Fruit fly (Drosophila melanogaster): Measurements from ENCODE around the gene Vps45.

Vps45 gene

DNA sequence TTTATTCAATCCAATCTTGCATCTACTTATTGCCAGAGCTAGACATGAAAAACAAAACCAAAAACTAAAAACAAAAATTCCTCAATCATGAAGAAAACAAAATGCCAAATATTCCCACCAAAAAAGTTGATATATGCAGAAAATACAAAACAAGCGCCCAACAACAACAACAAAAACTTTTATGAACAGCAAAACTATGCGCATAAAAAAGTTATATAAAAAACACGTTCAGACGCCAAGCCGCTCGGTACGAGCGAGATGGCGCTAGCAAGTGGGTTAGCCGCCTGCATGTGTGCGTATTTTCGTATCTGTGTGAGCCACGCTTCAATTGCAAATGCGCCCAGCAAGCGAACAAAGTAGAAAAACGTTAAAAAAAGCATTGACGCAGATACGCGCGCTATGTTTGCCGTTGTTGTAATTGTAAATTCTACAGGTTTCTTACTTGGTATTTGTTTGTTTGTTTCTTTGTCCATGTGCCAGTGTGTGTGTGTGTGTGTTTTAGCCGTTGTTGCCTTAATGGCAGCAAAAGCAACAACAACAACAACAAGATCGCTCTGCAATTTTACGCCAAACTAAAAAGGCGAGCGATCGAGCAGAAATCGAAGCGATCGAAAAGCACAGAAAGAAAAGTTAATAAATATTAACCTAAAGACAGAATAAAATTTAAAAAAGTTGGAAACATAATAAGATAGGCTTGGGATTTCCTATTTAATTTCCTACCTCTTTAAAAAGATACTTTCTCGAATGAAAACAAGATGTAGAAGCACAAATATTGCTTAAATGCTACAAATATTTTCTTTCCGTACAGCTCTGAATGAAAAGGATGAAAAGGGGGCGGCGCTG lies 29.9 kb downstream of the Vps45 start (continued):
- TF ChIP-seq z (GFP tag; IDR thresholded peaks at IDR 0.05) (no peak), CG15601 (tag; optimal IDR thresholded peaks at IDR 0.05) (no peak), vvl (GFP tag; IDR thresholded peaks at IDR 0.05) (peak; percentile 89), CG13624 (GFP tag; optimal IDR thresholded peaks at IDR 0.05) (no peak), Ets65A (GFP tag) (peak; percentile 70), maf-S (GFP tag; optimal IDR thresholded peaks at IDR 0.05) (no peak), Fer3 (tag; optimal IDR thresholded peaks at IDR 0.05) (no peak), sqz (GFP tag; optimal IDR thresholded peaks at IDR 0.05) (peak; percentile 84), Hmr (GFP tag; optimal IDR thresholded peaks at IDR 0.05) (no peak), Fer2 (tag; optimal IDR thresholded peaks at IDR 0.05) (no peak), crol (GFP tag; IDR thresholded peaks at IDR 0.05) (no peak), Ravus (GFP tag; IDR thresholded peaks at IDR 0.05) (no peak), HmgD (GFP tag; optimal IDR thresholded peaks at IDR 0.05) (no peak), psq (GFP tag; optimal IDR thresholded peaks at IDR 0.05) (no peak), Optix (GFP tag; IDR thresholded peaks at IDR 0.05) (no peak), Pdp1 (GFP tag; optimal IDR thresholded peaks at IDR 0.05) (peak in 1 of 2 experiments; percentile 62), wek (GFP tag; optimal IDR thresholded peaks at IDR 0.05) (no peak), btn (GFP tag; optimal IDR thresholded peaks at IDR 0.05) (no peak), CG4617 (GFP tag; optimal IDR thresholded peaks at IDR 0.05; ENCODE audit: borderline replicate concordance) (no peak), bcd (GFP tag; optimal IDR thresholded peaks at IDR 0.05) (no peak), Med (GFP tag) (peak; percentile 31), chif (GFP tag; optimal IDR thresholded peaks at IDR 0.05) (no peak), chinmo (GFP tag; IDR thresholded peaks at IDR 0.05; ENCODE audit: partially characterized antibody) (peak; percentile 99), CG6854 (GFP tag; optimal IDR thresholded peaks at IDR 0.05) (no peak), CG10209 (GFP tag; optimal IDR thresholded peaks at IDR 0.05) (no peak), CG17802 (tag; optimal IDR thresholded peaks at IDR 0.05) (no peak), CG4360 (GFP tag; IDR thresholded peaks at IDR 0.05) (peak; percentile 65), CG15073 (GFP tag; optimal IDR thresholded peaks at IDR 0.05) (no peak), CG8359 (GFP tag; optimal IDR thresholded peaks at IDR 0.05; ENCODE audit: borderline replicate concordance) (no peak), sd (tag; optimal IDR thresholded peaks at IDR 0.05) (peak; percentile 93), lilli (GFP tag; optimal IDR thresholded peaks at IDR 0.05) (no peak), Awh (GFP tag; IDR thresholded peaks at IDR 0.05) (no peak), CHES-1-like (GFP tag; optimal IDR thresholded peaks at IDR 0.05) (no peak), Ptx1 (GFP tag; IDR thresholded peaks at IDR 0.05) (no peak), CG10274 (GFP tag; optimal IDR thresholded peaks at IDR 0.05) (no peak), cg (GFP tag; optimal IDR thresholded peaks at IDR 0.05) (peak; percentile 72), her (GFP tag; optimal IDR thresholded peaks at IDR 0.05) (no peak), hth (optimal IDR thresholded peaks at IDR 0.05) (no peak), vnd (GFP tag; IDR thresholded peaks at IDR 0.05; ENCODE audit: partially characterized antibody) (no peak), CG12391 (tag; optimal IDR thresholded peaks at IDR 0.05) (no peak), ham (GFP tag; IDR thresholded peaks at IDR 0.05) (no peak), corto (GFP tag; optimal IDR thresholded peaks at IDR 0.05) (no peak), tap (tag; optimal IDR thresholded peaks at IDR 0.05) (no peak), Usf (GFP tag; optimal IDR thresholded peaks at IDR 0.05) (no peak), NFAT (GFP tag; IDR thresholded peaks at IDR 0.05) (no peak), CG9609 (GFP tag; optimal IDR thresholded peaks at IDR 0.05) (no peak), Dip3 (GFP tag; optimal IDR thresholded peaks at IDR 0.05) (no peak), CG4328 (GFP tag; optimal IDR thresholded peaks at IDR 0.05) (no peak), CG32532 (GFP tag; IDR thresholded peaks at IDR 0.05) (no peak), CG8281 (tag; optimal IDR thresholded peaks at IDR 0.05) (no peak), CTCF (GFP tag; optimal IDR thresholded peaks at IDR 0.05) (no peak)

All from whole organism, embryonic.